Worm (Caenorhabditis elegans) whole organism, L2 larva: ENCODE results near the gene mltn-9.

Source experiments
- alr-1 ChIP-seq: fragments of 150-350 bp; optimal IDR thresholded peaks from 2 replicates; lab custom pipeline; 2014; ENCODE audit warnings: missing biosample characterization, missing genetic modification characterization
- fos-1 ChIP-seq: fragments of 150-350 bp; optimal IDR thresholded peaks from 2 replicates; lab custom pipeline; 2014; ENCODE audit warnings: missing biosample characterization, missing genetic modification characterization
- lin-39 ChIP-seq: fragments of 150-350 bp; optimal IDR thresholded peaks from 2 replicates; lab custom pipeline; 2014; ENCODE audit warnings: missing biosample characterization, missing genetic modification reagents, missing genetic modification characterization
- skn-1 ChIP-seq: sonication (generic microtip); optimal IDR thresholded peaks from 2 replicates; lab custom pipeline; 2017; ENCODE audit warnings: missing biosample characterization, missing genetic modification characterization

ce11 chrII:14616402-14616801, 567 bp downstream of the mltn-9 start:
- TF ChIP-seq lin-39 (tag; lab: Kevin White, UChicago) = no peak
- no peak for TF ChIP-seq skn-1 (tag; lab: Kevin White, UChicago)
- TF ChIP-seq alr-1 (tag; lab: Kevin White, UChicago) = no peak
- peak; percentile 27 for TF ChIP-seq fos-1
